Fruit fly (Drosophila melanogaster): ENCODE results near the gene chinmo.

Gene chinmo

dm6 chr2L:1632730-1633172 is 18.3 kb upstream of the chinmo start (continued):
- TF ChIP-seq CHES-1-like (GFP tag; optimal IDR thresholded peaks at IDR 0.05) (peak; percentile 76), dan (GFP tag; IDR thresholded peaks at IDR 0.05) (peak; percentile 55; the same call in 1 of the 2 replicates), vfl (GFP tag; optimal IDR thresholded peaks at IDR 0.05) (peak; percentile 77), Scr (GFP tag; IDR thresholded peaks at IDR 0.05; ENCODE audit: partially characterized antibody) (no peak), sqz (GFP tag; optimal IDR thresholded peaks at IDR 0.05) (peak; percentile 90), CG10431 (GFP tag; optimal IDR thresholded peaks at IDR 0.05) (no peak), trh (GFP tag; optimal IDR thresholded peaks at IDR 0.05) (peak; percentile 56), bcd (GFP tag; optimal IDR thresholded peaks at IDR 0.05) (peak; percentile 92), dm (GFP tag; optimal IDR thresholded peaks at IDR 0.05) (peak; percentile 91), hkb (optimal IDR thresholded peaks at IDR 0.05) (peak; percentile 32), hkb (GFP tag; IDR thresholded peaks at IDR 0.05) (peak; percentile 99), CG11695 (GFP tag; IDR thresholded peaks at IDR 0.05) (peak; percentile 99), CG6791 (GFP tag; IDR thresholded peaks at IDR 0.05; ENCODE audit: partially characterized antibody) (no peak)

dm6 chr2L:1633397-1633796 is 17.7 kb upstream of the chinmo start:
- no peak for TF ChIP-seq Usf (GFP tag; optimal IDR thresholded peaks at IDR 0.05)
- no peak for TF ChIP-seq CG16815 (GFP tag; optimal IDR thresholded peaks at IDR 0.05)
- peak; percentile 85 for TF ChIP-seq CG7372 (GFP tag; IDR thresholded peaks at IDR 0.05)
- no peak for TF ChIP-seq Hr51 (GFP tag; optimal IDR thresholded peaks at IDR 0.05)
- TF ChIP-seq CoRest (tag; optimal IDR thresholded peaks at IDR 0.05) = no peak
- TF ChIP-seq Chrac-16 (GFP tag; optimal IDR thresholded peaks at IDR 0.05) = no peak
- TF ChIP-seq ase (GFP tag; IDR thresholded peaks at IDR 0.05) = no peak
- TF ChIP-seq CG2712 (tag; optimal IDR thresholded peaks at IDR 0.05) = no peak
- 0 out of 2 replicates have a peak, but pooled peaks have one; percentile 11 for TF ChIP-seq sim (GFP tag; IDR thresholded peaks at IDR 0.05)
- TF ChIP-seq eve (GFP tag; optimal IDR thresholded peaks at IDR 0.05) = peak in 1 of 2 experiments; percentile 13
- peak; percentile 70 for TF ChIP-seq sens (GFP tag)
- no peak for TF ChIP-seq ci (GFP tag; IDR thresholded peaks at IDR 0.05)
- TF ChIP-seq CG3407 (GFP tag; optimal IDR thresholded peaks at IDR 0.05) = no peak
- TF ChIP-seq CG2889 (GFP tag; IDR thresholded peaks at IDR 0.05) = no peak
- TF ChIP-seq CG6175 (GFP tag; IDR thresholded peaks at IDR 0.05) = no peak
- no peak for TF ChIP-seq bcd (GFP tag; optimal IDR thresholded peaks at IDR 0.05)
- no peak for TF ChIP-seq CG13287 (GFP tag; IDR thresholded peaks at IDR 0.05; ENCODE audit: partially characterized antibody)
- peak; percentile 18 for TF ChIP-seq Ets65A (GFP tag)
- no peak for TF ChIP-seq sisA (GFP tag; IDR thresholded peaks at IDR 0.05)
- 0 out of 2 replicates have a peak, but pooled peaks have one; percentile 7 for TF ChIP-seq CG10321 (GFP tag; IDR thresholded peaks at IDR 0.05)

- TF ChIP-seq CG2889 (GFP tag; IDR thresholded peaks at IDR 0.05) = peak; percentile 65; the same call in 1 of the 3 replicates
- TF ChIP-seq CG7786 (GFP tag; optimal IDR thresholded peaks at IDR 0.05) = peak; percentile 88
- TF ChIP-seq Spps (tag; optimal IDR thresholded peaks at IDR 0.05) = no peak
- peak; percentile 54 for TF ChIP-seq CG6813 (GFP tag; optimal IDR thresholded peaks at IDR 0.05)
- no peak; the same call in 1 of the 2 replicates for TF ChIP-seq stc (GFP tag; IDR thresholded peaks at IDR 0.05)
- peak; percentile 25 for TF ChIP-seq CG1233 (GFP tag; optimal IDR thresholded peaks at IDR 0.05)
- 0 out of 2 replicates have a peak, but pooled peaks have one; percentile 9 for TF ChIP-seq dimm (GFP tag; IDR thresholded peaks at IDR 0.05)
- TF ChIP-seq CG14860 (GFP tag; IDR thresholded peaks at IDR 0.05; ENCODE audit: partially characterized antibody) = no peak
- peak; percentile 59; the same call in 2 of the 3 replicates for TF ChIP-seq so (GFP tag; IDR thresholded peaks at IDR 0.05)
- peak; percentile 93 for TF ChIP-seq gro (GFP tag; optimal IDR thresholded peaks at IDR 0.05)
- peak; percentile 46 for TF ChIP-seq CG6854 (GFP tag; optimal IDR thresholded peaks at IDR 0.05)
- TF ChIP-seq CG11695 (GFP tag; IDR thresholded peaks at IDR 0.05) = peak; percentile 67
- peak; percentile 9 for TF ChIP-seq tup (GFP tag; optimal IDR thresholded peaks at IDR 0.05)
- peak; percentile 69 for TF ChIP-seq Myb (GFP tag; optimal IDR thresholded peaks at IDR 0.05)
- TF ChIP-seq CG8290 (GFP tag; optimal IDR thresholded peaks at IDR 0.05) = no peak
- peak in 1 of 2 experiments; percentile 90 for TF ChIP-seq CG8290 (tag; optimal IDR thresholded peaks at IDR 0.05)
- TF ChIP-seq NFAT (GFP tag; IDR thresholded peaks at IDR 0.05) = peak; percentile 85
- peak; percentile 47 for TF ChIP-seq Mad (GFP tag; optimal IDR thresholded peaks at IDR 0.05)
- TF ChIP-seq Lpt (GFP tag; optimal IDR thresholded peaks at IDR 0.05) = no peak
These were observed 16.8 kb upstream of the chinmo start for dm6 chr2L:1634099-1634856.
